Worm (Caenorhabditis elegans) whole organism, L2 larva: ENCODE results near the gene mcm-7.

Experiments used
- C34F6.9 ChIP-seq: fragments of 150-350 bp; optimal IDR thresholded peaks from 2 replicates; lab custom pipeline; 2014; ENCODE audit warnings: missing biosample characterization, missing genetic modification characterization
- aly-2 ChIP-seq: fragments of 150-350 bp; optimal IDR thresholded peaks from 2 replicates; lab custom pipeline; 2014; ENCODE audit warnings: missing biosample characterization, missing genetic modification characterization
- ceh-82 ChIP-seq: fragments of 150-350 bp; optimal IDR thresholded peaks from 2 replicates; lab custom pipeline; 2014; ENCODE audit warnings: missing biosample characterization, missing genetic modification characterization
- egl-27 ChIP-seq: sonication (generic microtip); optimal IDR thresholded peaks from 3 replicates; lab custom pipeline; 2017; ENCODE audit warnings: missing biosample characterization, missing genetic modification reagents, missing genetic modification characterization
- elt-3 ChIP-seq: sonication (generic microtip); optimal IDR thresholded peaks from 2 replicates; lab custom pipeline; 2017; ENCODE audit warnings: missing biosample characterization, missing genetic modification characterization
- lin-39 ChIP-seq: fragments of 150-350 bp; optimal IDR thresholded peaks from 2 replicates; lab custom pipeline; 2014; ENCODE audit warnings: missing biosample characterization, missing genetic modification reagents, missing genetic modification characterization
- snpc-4 ChIP-seq: fragments of 150-350 bp; optimal IDR thresholded peaks from 2 replicates; lab custom pipeline; 2014; ENCODE audit warnings: missing biosample characterization, missing genetic modification characterization
- zag-1 ChIP-seq: fragments of 150-350 bp; optimal IDR thresholded peaks from 2 replicates; lab custom pipeline; 2014; ENCODE audit warnings: missing biosample characterization, missing genetic modification characterization

ce11 chrV:4315057-4315456, 31.9 kb upstream of the mcm-7 start, which contains the start of gene srh-192:
- no peak for TF ChIP-seq zag-1 (tag; lab: Kevin White, UChicago)
- TF ChIP-seq egl-27 = no peak
- TF ChIP-seq ceh-82 = no peak
- no peak for TF ChIP-seq aly-2 (tag; lab: Kevin White, UChicago)
- no peak for TF ChIP-seq lin-39 (tag; lab: Kevin White, UChicago)
- TF ChIP-seq C34F6.9 (tag; lab: Kevin White, UChicago) = no peak
- no peak for TF ChIP-seq elt-3 (tag; lab: Kevin White, UChicago)
- TF ChIP-seq snpc-4 (tag; lab: Kevin White, UChicago) = no peak
